Worm (Caenorhabditis elegans) whole organism, L1 larva: ENCODE results near the gene C52A10.3.

ENCODE experiments used
- F16B12.6 ChIP-seq: fragments of 150-350 bp; optimal IDR thresholded peaks from 2 replicates; lab custom pipeline; 2014; ENCODE audit warnings: missing biosample characterization, missing genetic modification characterization
- aha-1 ChIP-seq: fragments of 150-350 bp; optimal IDR thresholded peaks from 2 replicates; lab custom pipeline; 2014; ENCODE audit warnings: missing biosample characterization, missing genetic modification characterization
- efl-1 ChIP-seq, 4 experiments: fragments of 150-350 bp; optimal IDR thresholded peaks in 3 of 4; peaks in 1 of 4; 1 replicate in 1 of 4; 2 replicates in 3 of 4; lab custom pipeline; 2014; ENCODE audit warnings: missing biosample characterization in 2 of 4, missing genetic modification characterization in 2 of 4, missing genetic modification reagents in 2 of 4
- elt-2 ChIP-seq: sonication (generic microtip); optimal IDR thresholded peaks from 2 replicates; lab custom pipeline; 2016; ENCODE audit warnings: missing genetic modification characterization, mild to moderate bottlenecking, inconsistent platforms, missing compliant biosample characterization, missing genetic modification reagents
- ets-5 ChIP-seq: fragments of 200-800 bp; sonication (Bioruptor generic); IDR thresholded peaks from 2 replicates; pipeline ENCODE4 v1.3.6; 2022; ENCODE audit warnings: missing genetic modification characterization, missing compliant biosample characterization
- irx-1 ChIP-seq: sonication (generic microtip); optimal IDR thresholded peaks from 2 replicates; lab custom pipeline; 2016; ENCODE audit warnings: missing genetic modification characterization, missing compliant biosample characterization
- jun-1 ChIP-seq: fragments of 150-350 bp; optimal IDR thresholded peaks from 2 replicates; lab custom pipeline; 2014; ENCODE audit warnings: missing biosample characterization, missing genetic modification reagents, missing genetic modification characterization
- nhr-20 ChIP-seq: sonication (generic microtip); optimal IDR thresholded peaks from 2 replicates; lab custom pipeline; 2016; ENCODE audit warnings: mild to moderate bottlenecking, missing genetic modification characterization, missing compliant biosample characterization
- snpc-4 ChIP-seq: fragments of 150-350 bp; optimal IDR thresholded peaks from 2 replicates; lab custom pipeline; 2014; ENCODE audit warnings: missing biosample characterization, missing genetic modification characterization
- sup-37 ChIP-seq: fragments of 200-800 bp; sonication (Bioruptor generic); optimal IDR thresholded peaks from 2 replicates; lab custom pipeline; 2018; ENCODE audit warnings: mild to moderate bottlenecking, missing genetic modification characterization, missing compliant biosample characterization
- ztf-11 ChIP-seq, 2 experiments: sonication (generic microtip); optimal IDR thresholded peaks; 2 replicates each; lab custom pipeline; 2016 to 2017; ENCODE audit warnings: missing genetic modification characterization in 2 of 2, missing biosample characterization in 1 of 2, missing compliant biosample characterization in 1 of 2

Gene C52A10.3

ce11 chrV:5192501-5192900 lies 46.8 kb downstream of the C52A10.3 start, which contains the start of gene C03A7.13:
C03A7.13 (minus strand) TSS chrV:5192543.
- peak; percentile 25 for TF ChIP-seq elt-2 (tag; lab: Kevin White, UChicago)
- TF ChIP-seq efl-1 (optimal IDR thresholded peaks at IDR 0.05; lab: Kevin White, UChicago), result no peak
- peak in 1 of 2 experiments; percentile 51 for TF ChIP-seq efl-1 (GFP tag; optimal IDR thresholded peaks at IDR 0.05 in 1 of 2; lab: Kevin White, UChicago)
- TF ChIP-seq aha-1 (tag; lab: Kevin White, UChicago), result no peak
- TF ChIP-seq ets-5 (GFP tag; lab: Robert Waterston, UW), result no peak
- TF ChIP-seq F16B12.6 (tag; lab: Kevin White, UChicago), result no peak
- TF ChIP-seq jun-1 (tag; lab: Kevin White, UChicago), result peak; percentile 8
- TF ChIP-seq nhr-20 (tag; lab: Kevin White, UChicago), result no peak
- no peak for TF ChIP-seq irx-1 (tag; lab: Kevin White, UChicago)
- no peak for TF ChIP-seq snpc-4 (tag; lab: Kevin White, UChicago)
- TF ChIP-seq ztf-11 (tag; optimal IDR thresholded peaks at IDR 0.05; lab: Kevin White, UChicago), result no peak
- no peak for TF ChIP-seq sup-37 (GFP tag; lab: Kevin White, UChicago)
